Worm (Caenorhabditis elegans): Measurements from ENCODE around the gene clec-143.

ce11 chrII:10435836-10436235 lies 34.3 kb downstream of the clec-143 start, which contains the start of gene cut-4:
- TF ChIP-seq med-1 (GFP tag; optimal IDR thresholded peaks at IDR 0.05; ENCODE audit: insufficient read depth) (no peak), klf-2 (GFP tag; conservative IDR thresholded peaks at IDR 0.05) (no peak)

Measured in whole organism, midembryonic.